Worm (Caenorhabditis elegans): Measurements from ENCODE around the gene arrd-24.

Gene arrd-24

DNA sequence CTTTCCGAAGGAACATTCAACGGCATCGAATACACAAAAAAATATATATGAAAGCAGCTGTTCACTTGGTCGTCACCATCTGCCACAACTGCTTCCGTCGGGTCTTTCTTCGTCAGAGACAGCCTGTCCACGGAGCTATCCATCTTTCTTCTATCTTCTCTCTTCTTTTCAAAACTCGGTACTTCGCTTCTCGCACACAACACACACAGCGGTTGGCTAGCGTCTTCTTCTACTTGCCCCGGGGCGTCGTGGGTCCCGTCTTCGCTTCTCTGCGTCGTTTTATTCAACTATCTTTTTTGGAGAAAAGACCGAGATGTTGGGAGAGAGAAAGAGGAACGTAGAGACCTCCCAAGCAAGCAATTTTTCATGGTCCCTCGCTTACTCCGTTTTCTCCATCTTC lies 36.4 kb upstream of the arrd-24 start:
- TF ChIP-seq aly-2 (tag; optimal IDR thresholded peaks at IDR 0.05): no peak
- TF ChIP-seq nhr-67 (tag; optimal IDR thresholded peaks at IDR 0.05): no peak
- no peak for TF ChIP-seq skn-1 (tag; optimal IDR thresholded peaks at IDR 0.05)
- peak; percentile 68 for TF ChIP-seq unc-62 (GFP tag; optimal IDR thresholded peaks at IDR 0.05)
- TF ChIP-seq nhr-43 (tag; optimal IDR thresholded peaks at IDR 0.05; ENCODE audit: poor library complexity, severe bottlenecking): no peak
- TF ChIP-seq nfya-1 (tag; optimal IDR thresholded peaks at IDR 0.05; ENCODE audit: insufficient read depth): peak; percentile 88
- no peak for TF ChIP-seq ztf-4 (tag; optimal IDR thresholded peaks at IDR 0.05)
- TF ChIP-seq elt-1 (tag; optimal IDR thresholded peaks at IDR 0.05): peak; percentile 39
- no peak for TF ChIP-seq ceh-9 (tag; optimal IDR thresholded peaks at IDR 0.05)
- TF ChIP-seq nhr-12 (tag; optimal IDR thresholded peaks at IDR 0.05): no peak
- TF ChIP-seq tbx-2 (tag; optimal IDR thresholded peaks at IDR 0.05): peak; percentile 55
- peak; percentile 86 for TF ChIP-seq hmg-11 (tag; optimal IDR thresholded peaks at IDR 0.05)
- TF ChIP-seq ZK546.5 (tag; optimal IDR thresholded peaks at IDR 0.05): no peak
- TF ChIP-seq lin-39 (tag; optimal IDR thresholded peaks at IDR 0.05): peak; percentile 48
- peak; percentile 19 for TF ChIP-seq egl-5 (tag; optimal IDR thresholded peaks at IDR 0.05)
- TF ChIP-seq nhr-76 (tag; optimal IDR thresholded peaks at IDR 0.05): no peak
- no peak for TF ChIP-seq nhr-237 (tag; optimal IDR thresholded peaks at IDR 0.05)
- TF ChIP-seq ama-1 (optimal IDR thresholded peaks at IDR 0.05): no peak
- TF ChIP-seq nhr-23 (tag; optimal IDR thresholded peaks at IDR 0.05): no peak
- no peak for TF ChIP-seq mdl-1 (tag; optimal IDR thresholded peaks at IDR 0.05)
- TF ChIP-seq lsy-12 (tag; optimal IDR thresholded peaks at IDR 0.05): no peak
- no peak for TF ChIP-seq eor-1 (tag; optimal IDR thresholded peaks at IDR 0.05)
- TF ChIP-seq nhr-11 (tag; optimal IDR thresholded peaks at IDR 0.05): no peak
- no peak for TF ChIP-seq ceh-82 (tag; optimal IDR thresholded peaks at IDR 0.05)
- TF ChIP-seq nhr-25 (tag; optimal IDR thresholded peaks at IDR 0.05): no peak
- no peak for TF ChIP-seq elt-2 (tag; optimal IDR thresholded peaks at IDR 0.05)
- no peak for TF ChIP-seq nhr-28 (tag; optimal IDR thresholded peaks at IDR 0.05)
- TF ChIP-seq sea-2 (GFP tag; optimal IDR thresholded peaks at IDR 0.05): no peak
- TF ChIP-seq nhr-77 (tag; optimal IDR thresholded peaks at IDR 0.05): no peak
- no peak for TF ChIP-seq daf-12 (tag; optimal IDR thresholded peaks at IDR 0.05)
- TF ChIP-seq ceh-28 (tag; optimal IDR thresholded peaks at IDR 0.05): no peak
- TF ChIP-seq mml-1 (tag; optimal IDR thresholded peaks at IDR 0.05): no peak
- peak; percentile 65 for TF ChIP-seq fkh-10 (GFP tag; optimal IDR thresholded peaks at IDR 0.05)
- no peak for TF ChIP-seq egl-27 (tag; optimal IDR thresholded peaks at IDR 0.05)
- TF ChIP-seq elt-3 (tag; optimal IDR thresholded peaks at IDR 0.05): no peak
- no peak for TF ChIP-seq zag-1 (tag; optimal IDR thresholded peaks at IDR 0.05)
- no peak for TF ChIP-seq R02D3.7 (tag; optimal IDR thresholded peaks at IDR 0.05)
- TF ChIP-seq unc-39 (tag; optimal IDR thresholded peaks at IDR 0.05): no peak
- peak; percentile 7 for TF ChIP-seq lin-15B (tag; optimal IDR thresholded peaks at IDR 0.05)
- no peak for TF ChIP-seq jun-1 (tag; optimal IDR thresholded peaks at IDR 0.05)
- no peak for TF ChIP-seq fos-1 (tag; optimal IDR thresholded peaks at IDR 0.05)
- no peak for TF ChIP-seq fkh-2 (tag; optimal IDR thresholded peaks at IDR 0.05)
- TF ChIP-seq pha-4 (tag; optimal IDR thresholded peaks at IDR 0.05): no peak
- TF ChIP-seq pqm-1 (tag; optimal IDR thresholded peaks at IDR 0.05): no peak
- TF ChIP-seq snpc-4 (tag; optimal IDR thresholded peaks at IDR 0.05): peak; percentile 22
- no peak for TF ChIP-seq ztf-11 (tag; optimal IDR thresholded peaks at IDR 0.05)
- TF ChIP-seq ceh-16 (tag; optimal IDR thresholded peaks at IDR 0.05): no peak

DNA sequence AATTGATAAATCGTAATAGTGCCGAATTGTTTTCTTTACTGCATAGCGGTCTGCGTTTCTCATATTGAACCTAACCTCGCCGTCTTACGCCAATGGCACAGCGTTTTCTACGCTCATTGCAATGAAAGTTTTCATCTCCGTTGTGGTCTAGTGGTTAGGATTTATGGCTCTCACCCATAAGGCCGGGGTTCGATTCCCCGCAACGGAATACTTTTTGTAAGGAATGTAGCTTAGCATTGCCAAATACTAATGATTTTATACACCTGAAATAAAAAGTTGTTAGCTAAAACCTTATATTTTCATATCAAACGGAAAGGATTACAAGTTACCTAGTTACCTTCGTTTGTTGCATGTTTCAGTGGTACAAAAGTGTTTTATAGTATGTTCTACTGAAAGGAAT lies 35.5 kb upstream of the arrd-24 start:
- TF ChIP-seq nhr-12 (tag; optimal IDR thresholded peaks at IDR 0.05): no peak
- peak; percentile 49 for TF ChIP-seq egl-5 (tag; optimal IDR thresholded peaks at IDR 0.05)
- TF ChIP-seq aly-2 (tag; optimal IDR thresholded peaks at IDR 0.05): no peak
- no peak for TF ChIP-seq fkh-2 (tag; optimal IDR thresholded peaks at IDR 0.05)
- TF ChIP-seq nhr-237 (tag; optimal IDR thresholded peaks at IDR 0.05): no peak
- peak; percentile 1 for TF ChIP-seq snpc-4 (tag; optimal IDR thresholded peaks at IDR 0.05)
- no peak for TF ChIP-seq mdl-1 (tag; optimal IDR thresholded peaks at IDR 0.05)
- TF ChIP-seq lsy-12 (tag; optimal IDR thresholded peaks at IDR 0.05): peak; percentile 61
- no peak for TF ChIP-seq nhr-77 (tag; optimal IDR thresholded peaks at IDR 0.05)
- TF ChIP-seq fos-1 (tag; optimal IDR thresholded peaks at IDR 0.05): no peak
- no peak for TF ChIP-seq ama-1 (optimal IDR thresholded peaks at IDR 0.05)
- TF ChIP-seq ceh-28 (tag; optimal IDR thresholded peaks at IDR 0.05): no peak
- no peak for TF ChIP-seq nhr-28 (tag; optimal IDR thresholded peaks at IDR 0.05)
- TF ChIP-seq lin-39 (tag; optimal IDR thresholded peaks at IDR 0.05): peak; percentile 36
- TF ChIP-seq fkh-10 (GFP tag; optimal IDR thresholded peaks at IDR 0.05): peak; percentile 53
- no peak for TF ChIP-seq elt-1 (tag; optimal IDR thresholded peaks at IDR 0.05)
- TF ChIP-seq elt-3 (tag; optimal IDR thresholded peaks at IDR 0.05): no peak
- peak; percentile 47 for TF ChIP-seq jun-1 (tag; optimal IDR thresholded peaks at IDR 0.05)
- no peak for TF ChIP-seq ztf-4 (tag; optimal IDR thresholded peaks at IDR 0.05)
- no peak for TF ChIP-seq ceh-9 (tag; optimal IDR thresholded peaks at IDR 0.05)
- peak; percentile 71 for TF ChIP-seq nhr-43 (tag; optimal IDR thresholded peaks at IDR 0.05; ENCODE audit: poor library complexity, severe bottlenecking)
- peak; percentile 14 for TF ChIP-seq lin-15B (tag; optimal IDR thresholded peaks at IDR 0.05)
- TF ChIP-seq tbx-2 (tag; optimal IDR thresholded peaks at IDR 0.05): peak; percentile 74
- peak; percentile 63 for TF ChIP-seq nfya-1 (tag; optimal IDR thresholded peaks at IDR 0.05; ENCODE audit: insufficient read depth)
- peak; percentile 30 for TF ChIP-seq nhr-11 (tag; optimal IDR thresholded peaks at IDR 0.05)
- no peak for TF ChIP-seq egl-27 (tag; optimal IDR thresholded peaks at IDR 0.05)
- TF ChIP-seq daf-12 (tag; optimal IDR thresholded peaks at IDR 0.05): no peak
- TF ChIP-seq ZK546.5 (tag; optimal IDR thresholded peaks at IDR 0.05): no peak
- peak; percentile 53 for TF ChIP-seq elt-2 (tag; optimal IDR thresholded peaks at IDR 0.05)
- TF ChIP-seq hmg-11 (tag; optimal IDR thresholded peaks at IDR 0.05): peak; percentile 94
- no peak for TF ChIP-seq ztf-11 (tag; optimal IDR thresholded peaks at IDR 0.05)
- no peak for TF ChIP-seq unc-39 (tag; optimal IDR thresholded peaks at IDR 0.05)
- TF ChIP-seq unc-62 (GFP tag; optimal IDR thresholded peaks at IDR 0.05): no peak
- TF ChIP-seq mml-1 (tag; optimal IDR thresholded peaks at IDR 0.05): no peak
- no peak for TF ChIP-seq nhr-23 (tag; optimal IDR thresholded peaks at IDR 0.05)
- peak; percentile 75 for TF ChIP-seq pha-4 (tag; optimal IDR thresholded peaks at IDR 0.05)
- no peak for TF ChIP-seq eor-1 (tag; optimal IDR thresholded peaks at IDR 0.05)
- no peak for TF ChIP-seq nhr-67 (tag; optimal IDR thresholded peaks at IDR 0.05)
- TF ChIP-seq ceh-82 (tag; optimal IDR thresholded peaks at IDR 0.05): no peak
- peak; percentile 16 for TF ChIP-seq nhr-76 (tag; optimal IDR thresholded peaks at IDR 0.05)
